Worm (Caenorhabditis elegans): Measurements from ENCODE around the gene srw-136.

Gene srw-136

ce11 chrV:2960894-2961293, 49.5 kb downstream of the srw-136 start, which contains the start of gene srw-144:
srw-144 (minus strand) TSS chrV:2960994.
- TF ChIP-seq sdz-38 (tag; optimal IDR thresholded peaks at IDR 0.05) = no peak
- no peak for TF ChIP-seq hmg-1.2 (GFP tag; IDR thresholded peaks at IDR 0.05)
- TF ChIP-seq ztf-6 (GFP tag; IDR thresholded peaks at IDR 0.05) = no peak
- no peak for TF ChIP-seq F57A8.1 (GFP tag; optimal IDR thresholded peaks at IDR 0.05)
- no peak for TF ChIP-seq hlh-12 (tag; optimal IDR thresholded peaks at IDR 0.05)
- TF ChIP-seq let-607 (tag; optimal IDR thresholded peaks at IDR 0.05) = no peak
- TF ChIP-seq ZK185.1 (tag; optimal IDR thresholded peaks at IDR 0.05; ENCODE audit: poor library complexity, severe bottlenecking) = no peak
- no peak for TF ChIP-seq B0035.1 (tag; optimal IDR thresholded peaks at IDR 0.05)
- TF ChIP-seq nhr-27 (tag; optimal IDR thresholded peaks at IDR 0.05) = no peak
- no peak for TF ChIP-seq lin-40 (tag; optimal IDR thresholded peaks at IDR 0.05)
- TF ChIP-seq lin-26 (GFP tag; IDR thresholded peaks at IDR 0.05) = no peak
- no peak for TF ChIP-seq F23B12.7 (tag; optimal IDR thresholded peaks at IDR 0.05; ENCODE audit: insufficient read depth)
